Worm (Caenorhabditis elegans) whole organism, midembryonic: ENCODE data around the gene ZK1055.4.

Experiments
- flt-1 ChIP-seq: fragments of 200-800 bp; sonication (Bioruptor generic); IDR thresholded peaks from 2 replicates; pipeline ENCODE4 v1.3.6; 2022; ENCODE audit warnings: missing genetic modification characterization, missing compliant biosample characterization
- klf-2 ChIP-seq: fragments of 200-800 bp; sonication (Bioruptor generic); conservative IDR thresholded peaks from 2 replicates; pipeline ENCODE4 v1.3.6; 2022; ENCODE audit warnings: missing genetic modification reagents, missing genetic modification characterization, missing compliant biosample characterization
- ref-1 ChIP-seq: fragments of 200-800 bp; sonication (Bioruptor generic); conservative IDR thresholded peaks from 2 replicates; pipeline ENCODE4 v1.3.6; 2022; ENCODE audit warnings: missing genetic modification reagents, missing genetic modification characterization, missing compliant biosample characterization
- tab-1 ChIP-seq: fragments of 200-800 bp; sonication (Bioruptor generic); IDR thresholded peaks from 2 replicates; pipeline ENCODE4 v1.3.6; 2022; ENCODE audit warnings: missing genetic modification characterization, missing compliant biosample characterization
- ztf-23 ChIP-seq: fragments of 200-800 bp; sonication (Bioruptor generic); IDR thresholded peaks from 2 replicates; pipeline ENCODE4 v1.3.6; 2022; ENCODE audit warnings: missing genetic modification reagents, missing genetic modification characterization, missing compliant biosample characterization

ce11 chrV:6620809-6621208, 38.9 kb downstream of the ZK1055.4 start:
- TF ChIP-seq ref-1 (GFP tag; lab: Robert Waterston, UW) (no peak), ztf-23 (GFP tag; lab: Robert Waterston, UW) (no peak), flt-1 (no peak), tab-1 (GFP tag; lab: Robert Waterston, UW) (no peak), klf-2 (GFP tag; lab: Robert Waterston, UW) (no peak)
